Worm (Caenorhabditis elegans) whole organism, young adult: ENCODE data around the gene C25F9.4.
A peak's percentile ranks its signal among the peaks of the same experiment; 100 is the strongest.

ENCODE experiments used
- F52B5.7 ChIP-seq: sonication (generic microtip); optimal IDR thresholded peaks from 2 replicates; lab custom pipeline; 2016; ENCODE audit warnings: mild to moderate bottlenecking, missing genetic modification characterization, missing compliant biosample characterization
- F55B11.4 ChIP-seq: sonication (generic microtip); optimal IDR thresholded peaks from 2 replicates; lab custom pipeline; 2016; ENCODE audit warnings: missing compliant biosample characterization, missing genetic modification characterization, borderline replicate concordance; ENCODE audit not compliant: insufficient read depth
- Y56A3A.18 ChIP-seq: fragments of 200-800 bp; sonication (Bioruptor generic); IDR thresholded peaks from 2 replicates; pipeline ENCODE4 v1.3.6; 2022; ENCODE audit warnings: missing genetic modification reagents, missing genetic modification characterization, missing compliant biosample characterization
- Y79H2A.3 ChIP-seq: fragments of 200-800 bp; sonication (Bioruptor generic); conservative IDR thresholded peaks from 2 replicates; pipeline ENCODE4 v1.3.6; 2022; ENCODE audit warnings: missing genetic modification reagents, missing genetic modification characterization, missing compliant biosample characterization
- ama-1 ChIP-seq, 3 experiments: fragments of 150-350 bp in 1 of 3; sonication (generic microtip) in 2 of 3; optimal IDR thresholded peaks; 2 replicates each; lab custom pipeline; 2014 to 2018; ENCODE audit warnings: missing biosample characterization in 2 of 3, missing genetic modification characterization in 2 of 3, missing genetic modification reagents in 2 of 3
- aptf-2 ChIP-seq: fragments of 200-800 bp; sonication (Bioruptor generic); conservative IDR thresholded peaks from 2 replicates; pipeline ENCODE4 v1.3.6; 2022; ENCODE audit warnings: missing genetic modification reagents, missing genetic modification characterization, missing compliant biosample characterization
- attf-5 ChIP-seq: fragments of 200-800 bp; sonication (Bioruptor generic); optimal IDR thresholded peaks from 2 replicates; lab custom pipeline; 2018; ENCODE audit warnings: mild to moderate bottlenecking, missing genetic modification characterization, missing compliant biosample characterization
- bed-1 ChIP-seq: fragments of 200-800 bp; sonication (Bioruptor generic); IDR thresholded peaks from 2 replicates; pipeline ENCODE4 v1.3.6; 2022; ENCODE audit warnings: missing genetic modification reagents, missing genetic modification characterization, missing compliant biosample characterization
- cebp-1 ChIP-seq, 2 experiments: fragments of 200-800 bp in 1 of 2; sonication (Bioruptor generic) in 1 of 2; sonication (generic microtip) in 1 of 2; IDR thresholded peaks in 1 of 2; optimal IDR thresholded peaks in 1 of 2; 2 replicates each; pipeline versions ENCODE4 v1.3.6 to Lab custom; 2017 to 2022; ENCODE audit warnings: missing compliant biosample characterization in 2 of 2, missing genetic modification characterization in 2 of 2, mild to moderate bottlenecking in 1 of 2, missing genetic modification reagents in 1 of 2, moderate library complexity in 1 of 2
- dpff-1 ChIP-seq: sonication (generic microtip); optimal IDR thresholded peaks from 2 replicates; lab custom pipeline; 2017; ENCODE audit warnings: mild to moderate bottlenecking, missing genetic modification characterization, missing compliant biosample characterization
- egrh-3 ChIP-seq: fragments of 200-800 bp; sonication (Bioruptor generic); IDR thresholded peaks from 2 replicates; pipeline ENCODE4 v1.3.6; 2022; ENCODE audit warnings: missing genetic modification reagents, missing genetic modification characterization, missing compliant biosample characterization
- gei-17 ChIP-seq: fragments of 200-800 bp; sonication (Bioruptor generic); optimal IDR thresholded peaks from 2 replicates; lab custom pipeline; 2018; ENCODE audit warnings: mild to moderate bottlenecking, missing genetic modification characterization, missing compliant biosample characterization
- hlh-26 ChIP-seq: fragments of 200-800 bp; sonication (Bioruptor generic); conservative IDR thresholded peaks from 2 replicates; pipeline ENCODE4 v1.3.6; 2022; ENCODE audit warnings: missing genetic modification reagents, missing genetic modification characterization, missing compliant biosample characterization
- let-526 ChIP-seq: fragments of 200-800 bp; sonication (Bioruptor generic); IDR thresholded peaks from 2 replicates; pipeline ENCODE4 v1.3.6; 2022; ENCODE audit warnings: missing genetic modification reagents, missing genetic modification characterization, missing compliant biosample characterization
- lir-1 ChIP-seq: fragments of 200-800 bp; sonication (Bioruptor generic); conservative IDR thresholded peaks from 2 replicates; pipeline ENCODE4 v1.3.6; 2022; ENCODE audit warnings: missing genetic modification reagents, missing genetic modification characterization, missing compliant biosample characterization
- madf-3 ChIP-seq: fragments of 200-800 bp; sonication (Bioruptor generic); IDR thresholded peaks from 2 replicates; pipeline ENCODE4 v1.3.6; 2022; ENCODE audit warnings: missing genetic modification reagents, missing genetic modification characterization, missing compliant biosample characterization
- mel-28 ChIP-seq: sonication (generic microtip); optimal IDR thresholded peaks from 2 replicates; lab custom pipeline; 2016; ENCODE audit warnings: borderline replicate concordance, mild to moderate bottlenecking, missing genetic modification characterization, missing compliant biosample characterization
- mes-4 ChIP-seq: sonication (generic microtip); optimal IDR thresholded peaks from 2 replicates; lab custom pipeline; 2016; ENCODE audit warnings: missing genotype, missing genetic modification characterization, missing compliant biosample characterization
- nfya-1 ChIP-seq: sonication (generic microtip); optimal IDR thresholded peaks from 2 replicates; lab custom pipeline; 2017; ENCODE audit warnings: antibody characterized with exemption, missing compliant biosample characterization, missing genetic modification characterization, borderline replicate concordance; ENCODE audit not compliant: insufficient read depth
- nfya-2 ChIP-seq: fragments of 200-800 bp; sonication (Bioruptor generic); IDR thresholded peaks from 2 replicates; pipeline ENCODE4 v1.3.6; 2022; ENCODE audit warnings: missing genetic modification reagents, missing genetic modification characterization, missing compliant biosample characterization
- nhr-80 ChIP-seq: sonication (generic microtip); optimal IDR thresholded peaks from 2 replicates; lab custom pipeline; 2016; ENCODE audit warnings: missing genetic modification characterization, missing compliant biosample characterization
- rcor-1 ChIP-seq: fragments of 200-800 bp; sonication (Bioruptor generic); IDR thresholded peaks from 2 replicates; pipeline ENCODE4 v1.3.6; 2022; ENCODE audit warnings: missing genetic modification reagents, missing genetic modification characterization, missing compliant biosample characterization
- repo-1 ChIP-seq: sonication (generic microtip); optimal IDR thresholded peaks from 2 replicates; lab custom pipeline; 2017; ENCODE audit warnings: mild to moderate bottlenecking, missing genetic modification characterization, missing compliant biosample characterization
- rpc-1 ChIP-seq, 2 experiments: fragments of 150-350 bp in 1 of 2; sonication (generic microtip) in 1 of 2; optimal IDR thresholded peaks; 2 replicates each; lab custom pipeline; 2014 to 2018; ENCODE audit warnings: missing biosample characterization in 1 of 2, missing genetic modification characterization in 1 of 2, missing genetic modification reagents in 1 of 2, missing genotype in 1 of 2
- snpc-1.1 ChIP-seq: sonication (generic microtip); optimal IDR thresholded peaks from 2 replicates; lab custom pipeline; 2017; ENCODE audit warnings: missing genetic modification characterization, mild to moderate bottlenecking, missing compliant biosample characterization, antibody characterized with exemption, moderate library complexity, missing genotype, missing genetic modification reagents; ENCODE audit not compliant: insufficient read depth
- tbx-9 ChIP-seq: sonication (generic microtip); optimal IDR thresholded peaks from 2 replicates; lab custom pipeline; 2016; ENCODE audit warnings: borderline replicate concordance, missing genetic modification characterization, inconsistent platforms, missing compliant biosample characterization
- unc-62 ChIP-seq: fragments of 150-350 bp; optimal IDR thresholded peaks from 2 replicates; lab custom pipeline; 2014; ENCODE audit warnings: missing biosample characterization, missing genetic modification reagents, missing genetic modification characterization
- ztf-18 ChIP-seq: sonication (generic microtip); optimal IDR thresholded peaks from 2 replicates; lab custom pipeline; 2016; ENCODE audit warnings: missing genotype, mild to moderate bottlenecking, missing genetic modification characterization, missing compliant biosample characterization
- ztf-25 ChIP-seq: fragments of 200-800 bp; sonication (Bioruptor generic); IDR thresholded peaks from 2 replicates; pipeline ENCODE4 v1.3.6; 2022; ENCODE audit warnings: missing genetic modification reagents, missing genetic modification characterization, missing compliant biosample characterization
- ztf-28 ChIP-seq: fragments of 200-800 bp; sonication (Bioruptor generic); IDR thresholded peaks from 2 replicates; pipeline ENCODE4 v1.3.6; 2022; ENCODE audit warnings: missing genetic modification reagents, missing genetic modification characterization, missing compliant biosample characterization
- ztf-6 ChIP-seq: fragments of 200-800 bp; sonication (Bioruptor generic); IDR thresholded peaks from 2 replicates; pipeline ENCODE4 v1.3.6; 2022; ENCODE audit warnings: missing genetic modification reagents, missing genetic modification characterization, missing compliant biosample characterization

The C25F9.4 gene

ce11 chrV:19390029-19390428 lies 26.3 kb downstream of the C25F9.4 start, which contains the start of gene slcr-46.2:
Gene slcr-46.2 (minus strand): TSS chrV:19390129.
- no peak for TF ChIP-seq nhr-80 (tag; lab: Kevin White, UChicago)
- TF ChIP-seq let-526, result no peak
- TF ChIP-seq gei-17 (GFP tag; lab: Kevin White, UChicago), result no peak
- no peak for TF ChIP-seq tbx-9
- TF ChIP-seq F55B11.4 (tag; lab: Kevin White, UChicago), result no peak
- TF ChIP-seq attf-5 (GFP tag; lab: Kevin White, UChicago), result no peak

ce11 chrV:19380968-19381367 lies 35.4 kb downstream of the C25F9.4 start, which contains the start of gene srw-84:
Gene srw-84 (plus strand): TSS chrV:19381268.
- TF ChIP-seq Y56A3A.18 (GFP tag; lab: Robert Waterston, UW), result no peak
- TF ChIP-seq cebp-1 (GFP tag; IDR thresholded peaks at IDR 0.05; lab: Robert Waterston, UW), result no peak
- TF ChIP-seq cebp-1 (tag; optimal IDR thresholded peaks at IDR 0.05; lab: Kevin White, UChicago), result no peak
- TF ChIP-seq rcor-1, result no peak
- TF ChIP-seq, all 124 proteins: peak for 0

ce11 chrV:19377014-19377494 lies 39.3 kb downstream of the C25F9.4 start, which contains the start of gene nceh-1:
Gene nceh-1 (plus strand): TSS chrV:19377444.
- TF ChIP-seq repo-1 (tag; lab: Kevin White, UChicago) (no peak), Y79H2A.3 (GFP tag; lab: Robert Waterston, UW) (no peak), rpc-1 (optimal IDR thresholded peaks at IDR 0.05; lab: Kevin White, UChicago) (no peak), rpc-1 (tag; optimal IDR thresholded peaks at IDR 0.05; lab: Kevin White, UChicago) (no peak), ztf-25 (GFP tag; lab: Robert Waterston, UW) (no peak), dpff-1 (tag; lab: Kevin White, UChicago) (no peak), F52B5.7 (tag; lab: Kevin White, UChicago) (no peak), lir-1 (no peak), mes-4 (tag; lab: Kevin White, UChicago) (no peak), unc-62 (GFP tag; lab: Kevin White, UChicago) (no peak), ztf-28 (GFP tag; lab: Robert Waterston, UW) (no peak), ama-1 (optimal IDR thresholded peaks at IDR 0.05; lab: Kevin White, UChicago) (no peak), ama-1 (GFP tag; optimal IDR thresholded peaks at IDR 0.05; lab: Kevin White, UChicago) (no peak), bed-1 (GFP tag; lab: Robert Waterston, UW) (no peak)

- TF ChIP-seq ztf-18 (tag; lab: Kevin White, UChicago), result peak; percentile 53
- no peak for TF ChIP-seq lir-1
Observed at ce11 chrV:19371777-19372176, 44.6 kb downstream of the C25F9.4 start.

- TF ChIP-seq ztf-18 (tag; lab: Kevin White, UChicago), result no peak
- no peak for TF ChIP-seq hlh-26 (GFP tag; lab: Robert Waterston, UW)
- TF ChIP-seq madf-3 (GFP tag; lab: Robert Waterston, UW), result no peak
- no peak for TF ChIP-seq let-526
- no peak for TF ChIP-seq egrh-3 (GFP tag; lab: Robert Waterston, UW)
- TF ChIP-seq mel-28 (tag; lab: Kevin White, UChicago), result no peak
- no peak for TF ChIP-seq nfya-1
- no peak for TF ChIP-seq snpc-1.1 (tag; lab: Kevin White, UChicago)
- no peak for TF ChIP-seq tbx-9
- no peak for TF ChIP-seq nfya-2
- TF ChIP-seq ztf-6 (GFP tag; lab: Robert Waterston, UW), result no peak
- no peak for TF ChIP-seq aptf-2
- TF ChIP-seq, all 124 proteins: peak for 0
Observed at ce11 chrV:19371253-19371652, 45.1 kb downstream of the C25F9.4 start, which contains the start of gene Y43F8A.2. Gene Y43F8A.2 (plus strand): TSS chrV:19371553.
